Fruit fly (Drosophila melanogaster) whole organism, prepupa: ENCODE data around the gene CG11893.

Experiments
- CG10669 ChIP-seq: fragments of 200-800 bp; sonication (Bioruptor generic); optimal IDR thresholded peaks from 3 replicates; lab custom pipeline; 2018; ENCODE audit warnings: missing biosample characterization, mild to moderate bottlenecking, missing genetic modification characterization, moderate library complexity
- CG11762 ChIP-seq: fragments of 200-800 bp; sonication (Bioruptor generic); optimal IDR thresholded peaks from 3 replicates; lab custom pipeline; 2016; ENCODE audit warnings: missing biosample characterization, missing genetic modification characterization; ENCODE audit not compliant: insufficient read depth
- CG11902 ChIP-seq: fragments of 200-800 bp; sonication (Bioruptor generic); optimal IDR thresholded peaks from 3 replicates; lab custom pipeline; 2016; ENCODE audit warnings: missing biosample characterization, missing genetic modification characterization
- CG16779 ChIP-seq: fragments of 200-800 bp; sonication (Bioruptor generic); optimal IDR thresholded peaks from 3 replicates; lab custom pipeline; 2017; ENCODE audit warnings: missing biosample characterization, mild to moderate bottlenecking, missing genetic modification characterization
- CG31627 ChIP-seq: fragments of 200-800 bp; sonication (Bioruptor generic); optimal IDR thresholded peaks from 3 replicates; lab custom pipeline; 2016; ENCODE audit warnings: missing biosample characterization, missing genetic modification characterization
- CG34406 ChIP-seq: fragments of 200-800 bp; sonication (Bioruptor generic); optimal IDR thresholded peaks from 3 replicates; lab custom pipeline; 2016; ENCODE audit warnings: missing biosample characterization, missing genetic modification characterization
- CG3919 ChIP-seq: fragments of 200-800 bp; sonication (Bioruptor generic); optimal IDR thresholded peaks from 3 replicates; lab custom pipeline; 2016; ENCODE audit warnings: missing biosample characterization, missing genetic modification characterization
- CG4318 ChIP-seq: fragments of 200-800 bp; sonication (Bioruptor generic); optimal IDR thresholded peaks from 3 replicates; lab custom pipeline; 2017; ENCODE audit warnings: missing biosample characterization, mild to moderate bottlenecking, missing genetic modification characterization
- CG6163 ChIP-seq: fragments of 200-800 bp; sonication (Bioruptor generic); IDR thresholded peaks from 3 replicates; pipeline ENCODE4 v1.3.6; 2022; ENCODE audit warnings: missing biosample characterization, missing genetic modification characterization
- CG6276 ChIP-seq: fragments of 200-800 bp; sonication (Bioruptor generic); optimal IDR thresholded peaks from 2 replicates; lab custom pipeline; 2017; ENCODE audit warnings: missing biosample characterization, mild to moderate bottlenecking, missing genetic modification characterization
- CG6792 ChIP-seq: fragments of 200-800 bp; sonication (Bioruptor generic); optimal IDR thresholded peaks from 3 replicates; lab custom pipeline; 2016; ENCODE audit warnings: missing biosample characterization, missing genetic modification characterization
- CG7368 ChIP-seq: fragments of 200-800 bp; sonication (Bioruptor generic); optimal IDR thresholded peaks from 3 replicates; lab custom pipeline; 2016; ENCODE audit warnings: missing biosample characterization, missing genetic modification characterization
- CG8119 ChIP-seq: fragments of 200-800 bp; sonication (Bioruptor generic); IDR thresholded peaks from 3 replicates; pipeline ENCODE4 v1.3.6; 2022; ENCODE audit warnings: missing biosample characterization, missing genetic modification characterization
- CG8632 ChIP-seq: fragments of 200-800 bp; sonication (Bioruptor generic); optimal IDR thresholded peaks from 3 replicates; lab custom pipeline; 2016; ENCODE audit warnings: missing biosample characterization, missing genetic modification characterization
- CG9139 ChIP-seq: fragments of 200-800 bp; sonication (Bioruptor generic); optimal IDR thresholded peaks from 3 replicates; lab custom pipeline; 2017; ENCODE audit warnings: missing biosample characterization, mild to moderate bottlenecking, missing genetic modification characterization
- Eip75B ChIP-seq: fragments of 200-800 bp; sonication (Bioruptor generic); optimal IDR thresholded peaks from 3 replicates; lab custom pipeline; 2016; ENCODE audit warnings: missing biosample characterization, missing genetic modification characterization
- Eip93F ChIP-seq: fragments of 200-800 bp; sonication (Bioruptor generic); optimal IDR thresholded peaks from 2 replicates; lab custom pipeline; 2016; ENCODE audit warnings: missing biosample characterization, mild to moderate bottlenecking, missing genetic modification characterization
- Ets21C ChIP-seq: fragments of 200-800 bp; sonication (Bioruptor generic); optimal IDR thresholded peaks from 3 replicates; lab custom pipeline; 2016; ENCODE audit warnings: missing biosample characterization, missing genetic modification characterization
- Ets96B ChIP-seq: fragments of 200-800 bp; optimal IDR thresholded peaks from 2 replicates; lab custom pipeline; 2019; ENCODE audit warnings: missing biosample characterization, mild to moderate bottlenecking, missing genetic modification characterization, moderate library complexity
- Gug ChIP-seq: fragments of 200-800 bp; sonication (Bioruptor generic); IDR thresholded peaks from 2 replicates; pipeline ENCODE4 v1.3.6; 2022; ENCODE audit warnings: missing biosample characterization, missing genetic modification characterization
- Hr38 ChIP-seq: sonication (Bioruptor generic); optimal IDR thresholded peaks from 2 replicates; lab custom pipeline; 2016; ENCODE audit warnings: missing biosample characterization, missing genetic modification characterization
- Hr39 ChIP-seq: fragments of 200-800 bp; sonication (Bioruptor generic); optimal IDR thresholded peaks from 2 replicates; lab custom pipeline; 2016; ENCODE audit warnings: missing biosample characterization, missing genetic modification characterization
- Hr4 ChIP-seq: fragments of 200-800 bp; sonication (Bioruptor generic); optimal IDR thresholded peaks from 3 replicates; lab custom pipeline; 2016; ENCODE audit warnings: missing biosample characterization, missing genetic modification characterization
- Met ChIP-seq: fragments of 200-800 bp; sonication (Bioruptor generic); optimal IDR thresholded peaks from 3 replicates; lab custom pipeline; 2016; ENCODE audit warnings: missing biosample characterization, missing genetic modification characterization
- OdsH ChIP-seq: fragments of 200-800 bp; sonication (Bioruptor generic); optimal IDR thresholded peaks from 3 replicates; lab custom pipeline; 2016; ENCODE audit warnings: missing biosample characterization, missing genetic modification characterization
- Sox102F ChIP-seq: fragments of 200-800 bp; sonication (Bioruptor generic); optimal IDR thresholded peaks from 2 replicates; lab custom pipeline; 2016; ENCODE audit warnings: missing biosample characterization, mild to moderate bottlenecking, missing genetic modification characterization
- Sox14 ChIP-seq: fragments of 200-800 bp; sonication (Bioruptor generic); optimal IDR thresholded peaks from 3 replicates; lab custom pipeline; 2016; ENCODE audit warnings: missing biosample characterization, missing genetic modification characterization
- achi ChIP-seq: fragments of 200-800 bp; sonication (Bioruptor generic); optimal IDR thresholded peaks from 3 replicates; lab custom pipeline; 2016; ENCODE audit warnings: missing biosample characterization, missing genetic modification characterization
- acj6 ChIP-seq: fragments of 200-800 bp; sonication (Bioruptor generic); optimal IDR thresholded peaks from 3 replicates; lab custom pipeline; 2016; ENCODE audit warnings: missing biosample characterization, missing genetic modification characterization
- cyc ChIP-seq: fragments of 200-800 bp; sonication (Bioruptor generic); optimal IDR thresholded peaks from 3 replicates; lab custom pipeline; 2016; ENCODE audit warnings: missing biosample characterization, missing genetic modification characterization
- dac ChIP-seq: fragments of 200-800 bp; sonication (Bioruptor generic); optimal IDR thresholded peaks from 2 replicates; lab custom pipeline; 2017; ENCODE audit warnings: missing biosample characterization, mild to moderate bottlenecking, missing genetic modification characterization
- eg ChIP-seq: fragments of 200-800 bp; sonication (Bioruptor generic); IDR thresholded peaks from 3 replicates; pipeline ENCODE4 v1.3.6; 2022; ENCODE audit warnings: missing biosample characterization, missing genetic modification characterization
- esn ChIP-seq: fragments of 200-800 bp; sonication (Bioruptor generic); optimal IDR thresholded peaks from 2 replicates; lab custom pipeline; 2016; ENCODE audit warnings: missing biosample characterization, mild to moderate bottlenecking, missing genetic modification characterization, moderate library complexity
- fkh ChIP-seq: fragments of 200-800 bp; sonication (Bioruptor generic); optimal IDR thresholded peaks from 3 replicates; lab custom pipeline; 2017; ENCODE audit warnings: missing biosample characterization, mild to moderate bottlenecking, missing genetic modification characterization, moderate library complexity
- lz ChIP-seq: fragments of 200-800 bp; sonication (Bioruptor generic); optimal IDR thresholded peaks from 3 replicates; lab custom pipeline; 2016; ENCODE audit warnings: missing biosample characterization, missing genetic modification characterization
- net ChIP-seq: fragments of 200-800 bp; sonication (Bioruptor generic); optimal IDR thresholded peaks from 3 replicates; lab custom pipeline; 2016; ENCODE audit warnings: missing biosample characterization, missing genetic modification characterization
- pdm3 ChIP-seq: fragments of 200-800 bp; sonication (Bioruptor generic); optimal IDR thresholded peaks from 3 replicates; lab custom pipeline; 2016; ENCODE audit warnings: missing biosample characterization, missing genetic modification characterization
- salr ChIP-seq, 2 experiments: fragments of 200-800 bp; sonication (Bioruptor generic); optimal IDR thresholded peaks; 3 replicates each; lab custom pipeline; 2016 to 2018; ENCODE audit warnings: missing biosample characterization in 2 of 2, missing genetic modification characterization in 2 of 2, mild to moderate bottlenecking in 1 of 2
- spab ChIP-seq: fragments of 200-800 bp; sonication (Bioruptor generic); optimal IDR thresholded peaks from 2 replicates; lab custom pipeline; 2017; ENCODE audit warnings: missing biosample characterization, mild to moderate bottlenecking, missing genetic modification characterization, missing genetic modification reagents
- ss ChIP-seq, 2 experiments: fragments of 200-800 bp; sonication (Bioruptor generic); optimal IDR thresholded peaks; 2 replicates in 1 of 2; 3 replicates in 1 of 2; lab custom pipeline; 2017 to 2018; ENCODE audit warnings: mild to moderate bottlenecking in 2 of 2, missing biosample characterization in 2 of 2, missing genetic modification characterization in 2 of 2, moderate library complexity in 1 of 2
- svp ChIP-seq: fragments of 200-800 bp; sonication (Bioruptor generic); peaks from one replicate; lab custom pipeline; 2016; ENCODE audit warnings: missing biosample characterization, missing genetic modification characterization
- vri ChIP-seq: fragments of 200-800 bp; sonication (Bioruptor generic); optimal IDR thresholded peaks from 3 replicates; lab custom pipeline; 2016; ENCODE audit warnings: missing biosample characterization, mild to moderate bottlenecking, missing genetic modification characterization

CG11893 gene

DNA sequence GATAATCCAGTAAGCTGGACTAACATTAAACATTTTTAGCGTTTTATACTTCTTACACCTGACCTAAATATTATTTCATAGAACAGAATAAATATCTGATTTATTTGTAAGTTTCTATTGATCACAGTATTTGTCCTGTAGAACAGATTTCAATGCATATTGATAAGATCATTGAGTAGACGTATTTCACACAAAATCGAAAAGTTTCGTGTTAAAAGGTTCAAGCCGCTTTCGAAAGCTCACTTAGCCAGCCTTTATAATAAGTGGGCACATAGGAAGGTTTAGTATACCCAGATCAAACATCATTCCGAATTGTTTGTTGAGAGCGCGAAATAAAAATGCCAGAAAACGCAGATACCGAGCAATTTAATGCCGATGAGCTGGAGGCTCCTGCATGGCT is at the start of gene CG11893:
Gene CG11893 (plus strand): TSS at position 301 of the 400 bp plus-strand sequence.
- no peak for TF ChIP-seq CG4318 (GFP tag; lab: Kevin White, UChicago)
- no peak for TF ChIP-seq Gug (GFP tag; lab: Robert Waterston, UW)
- TF ChIP-seq acj6 = no peak
- no peak for TF ChIP-seq CG31627 (GFP tag; lab: Kevin White, UChicago)
- no peak for TF ChIP-seq CG9139 (GFP tag; lab: Kevin White, UChicago)
- no peak for TF ChIP-seq CG16779
- no peak for TF ChIP-seq Sox14 (GFP tag; lab: Kevin White, UChicago)
- no peak for TF ChIP-seq esn (GFP tag; lab: Kevin White, UChicago)
- no peak for TF ChIP-seq salr (GFP tag; optimal IDR thresholded peaks at IDR 0.05; lab: Kevin White, UChicago)
- TF ChIP-seq Sox102F = no peak

DNA sequence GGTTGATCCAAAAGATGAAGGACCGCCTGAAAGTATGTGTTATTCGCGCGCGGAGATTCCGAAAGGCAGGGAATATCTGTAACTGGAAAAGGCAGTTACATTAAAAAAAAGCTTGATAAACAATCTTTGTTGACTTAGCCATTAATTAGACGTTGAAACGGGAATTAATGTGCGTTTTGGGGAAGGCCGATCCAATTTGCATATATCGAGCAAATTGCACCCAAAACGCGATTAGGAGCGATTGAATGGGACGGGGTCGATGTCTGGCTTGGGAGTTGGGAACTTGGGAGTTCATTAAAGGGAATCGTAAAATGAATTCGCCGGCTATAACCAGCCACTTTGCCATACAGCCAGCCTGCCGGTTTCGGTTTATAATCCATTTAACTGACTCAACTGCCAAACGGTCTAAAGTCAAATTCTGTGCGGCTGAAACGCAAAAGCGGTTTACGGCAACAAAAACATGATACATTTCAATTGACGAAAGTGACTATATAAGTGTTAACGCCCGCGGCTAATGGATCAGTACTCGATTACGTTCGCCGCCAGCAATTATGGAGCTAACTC is 48.1 kb upstream of the CG11893 start, which contains the start of gene CG11854:
Gene CG11854 (plus strand): TSS at position 514 of the 564 bp plus-strand sequence.
- TF ChIP-seq lz = no peak

DNA sequence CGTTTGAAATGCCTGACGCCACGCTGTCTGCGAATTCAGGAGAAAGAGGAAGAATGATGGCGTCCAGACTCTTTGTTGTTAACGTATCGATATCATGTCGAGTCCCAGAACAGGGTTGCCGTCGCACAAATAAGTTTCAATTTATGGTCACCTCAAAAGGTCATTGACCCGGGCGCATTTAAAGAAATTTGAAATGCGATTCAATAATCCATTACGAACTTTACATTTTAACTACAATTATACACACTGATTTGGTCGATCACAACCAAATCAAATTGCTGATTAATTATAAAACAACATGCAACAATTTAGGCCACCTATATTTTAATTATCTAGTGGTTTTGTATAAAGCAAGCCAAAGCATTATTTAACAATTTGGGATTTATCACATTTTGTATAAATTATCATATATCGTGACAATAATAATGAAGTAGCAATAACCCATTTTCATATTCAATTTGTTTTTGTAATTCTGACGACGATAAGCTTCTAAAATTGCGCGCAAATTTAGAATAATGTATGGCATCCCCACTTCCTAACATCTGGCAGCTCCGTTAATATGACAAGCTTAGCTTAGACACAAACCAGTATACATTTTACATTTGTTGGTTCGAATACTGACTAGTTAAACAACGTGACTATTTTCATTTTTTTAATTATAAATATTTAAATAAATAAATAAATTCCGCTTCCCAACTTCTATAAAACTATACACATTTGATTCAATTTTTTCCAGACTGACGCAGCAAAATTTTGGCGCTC is 44.5 kb upstream of the CG11893 start, which contains the start of gene bam:
Gene bam (minus strand): TSS at position 58 of the 762 bp plus-strand sequence.
- no peak for TF ChIP-seq cyc (GFP tag; lab: Kevin White, UChicago)
- no peak for TF ChIP-seq esn (GFP tag; lab: Kevin White, UChicago)
- peak; percentile 75 for TF ChIP-seq svp (GFP tag; lab: Kevin White, UChicago)
- no peak for TF ChIP-seq CG6792 (GFP tag; lab: Kevin White, UChicago)
- TF ChIP-seq CG11762 (GFP tag; lab: Kevin White, UChicago) = no peak
- no peak for TF ChIP-seq CG6276 (GFP tag; lab: Kevin White, UChicago)
- TF ChIP-seq fkh (GFP tag; lab: Kevin White, UChicago) = peak; percentile 11
- no peak for TF ChIP-seq OdsH (GFP tag; lab: Kevin White, UChicago)
- TF ChIP-seq net (GFP tag; lab: Kevin White, UChicago) = no peak
- TF ChIP-seq ss (GFP tag; optimal IDR thresholded peaks at IDR 0.05; lab: Kevin White, UChicago) = no peak
- no peak for TF ChIP-seq Met (GFP tag; lab: Kevin White, UChicago)
- no peak for TF ChIP-seq Gug (GFP tag; lab: Robert Waterston, UW)

DNA sequence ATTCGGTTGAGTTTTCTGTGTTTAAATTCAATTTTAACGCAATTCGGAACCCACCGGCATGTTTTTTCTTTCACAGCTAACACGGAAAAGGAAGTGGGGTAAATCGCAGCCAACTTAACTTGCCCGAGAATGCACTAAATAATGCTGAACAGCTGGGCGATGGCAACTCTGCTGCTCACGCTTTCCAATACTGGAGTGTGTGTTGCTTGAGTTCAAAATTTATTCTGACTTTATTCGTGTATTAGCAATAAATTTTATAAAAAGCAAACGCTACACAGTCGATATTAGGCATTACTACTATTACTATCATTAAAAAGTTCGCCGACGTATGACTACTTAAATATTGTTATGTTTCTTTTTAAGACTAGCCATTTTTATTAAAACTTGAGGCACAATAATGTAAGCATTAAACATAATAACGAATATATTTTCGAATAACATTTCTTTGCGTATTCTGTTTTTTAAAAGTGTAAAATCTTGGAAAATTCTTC is 42.3 kb upstream of the CG11893 start, which contains the start of the genes RpS27 and Nup37:
Gene RpS27 (minus strand): TSS at position 136 of the 491 bp plus-strand sequence.
Gene Nup37 (plus strand): TSS at position 280 of the 491 bp plus-strand sequence.
- TF ChIP-seq eg (GFP tag; lab: Robert Waterston, UW) (peak; percentile 93), Eip75B (GFP tag; lab: Kevin White, UChicago) (peak; percentile 96), Ets96B (peak; percentile 70), CG3919 (GFP tag; lab: Kevin White, UChicago) (peak; percentile 98), esn (GFP tag; lab: Kevin White, UChicago) (peak; percentile 98), CG7368 (GFP tag; lab: Kevin White, UChicago) (peak; percentile 96), Met (GFP tag; lab: Kevin White, UChicago) (peak; percentile 96), CG34406 (peak; percentile 92), Hr39 (GFP tag; lab: Kevin White, UChicago) (peak; percentile 97), dac (GFP tag; lab: Kevin White, UChicago) (peak; percentile 91), acj6 (peak; percentile 92), CG11902 (peak; percentile 93), CG11762 (GFP tag; lab: Kevin White, UChicago) (peak; percentile 88), vri (GFP tag; lab: Kevin White, UChicago) (peak; percentile 96), CG8119 (GFP tag; lab: Robert Waterston, UW) (peak; percentile 57; the same call in 2 of the 3 replicates), Hr38 (GFP tag; lab: Kevin White, UChicago) (no peak), Sox102F (peak; percentile 95), net (GFP tag; lab: Kevin White, UChicago) (peak; percentile 96), ss (GFP tag; optimal IDR thresholded peaks at IDR 0.05; lab: Kevin White, UChicago) (peak; percentile 85 to 93), Hr4 (GFP tag; lab: Kevin White, UChicago) (no peak), spab (GFP tag; lab: Kevin White, UChicago) (peak; percentile 76), achi (GFP tag; lab: Kevin White, UChicago) (peak; percentile 93), CG10669 (peak; percentile 87), CG8632 (GFP tag; lab: Kevin White, UChicago) (peak; percentile 89), CG6163 (peak; percentile 96), Ets21C (peak; percentile 89), pdm3 (peak; percentile 94), Eip93F (no peak)
